Worm (Caenorhabditis elegans): ENCODE measurements around the gene C34F11.1.

The C34F11.1 gene

DNA sequence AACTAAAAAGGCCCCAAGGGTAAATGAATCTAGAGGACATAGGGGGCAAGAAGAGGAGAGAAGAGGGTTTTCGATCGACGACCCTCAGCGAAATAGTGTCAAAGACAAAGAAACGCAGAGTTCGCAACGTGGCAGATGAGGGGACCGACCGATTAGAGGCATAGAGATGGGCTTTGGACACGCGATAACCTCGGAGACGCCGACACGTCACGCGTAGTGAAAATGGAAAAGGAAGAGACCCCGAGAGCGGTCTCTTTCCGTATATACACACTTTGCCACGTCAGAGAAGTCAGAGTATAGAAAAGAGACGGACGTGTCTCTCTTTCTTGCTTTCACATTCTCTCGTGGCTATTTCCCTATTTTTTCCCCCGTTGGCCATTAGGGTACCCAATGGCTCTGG lies 31.3 kb upstream of the C34F11.1 start (continued):
- TF ChIP-seq T26A5.8 (tag; optimal IDR thresholded peaks at IDR 0.05): no peak
- no peak for TF ChIP-seq lsl-1 (GFP tag; optimal IDR thresholded peaks at IDR 0.05)
- TF ChIP-seq dox-1 (GFP tag; IDR thresholded peaks at IDR 0.05): no peak
- peak; percentile 42 for TF ChIP-seq ztf-3 (GFP tag; optimal IDR thresholded peaks at IDR 0.05)
- TF ChIP-seq hmg-20 (GFP tag; IDR thresholded peaks at IDR 0.05): no peak
- TF ChIP-seq ztf-22 (GFP tag; optimal IDR thresholded peaks at IDR 0.05): no peak
- no peak for TF ChIP-seq mel-28 (tag; optimal IDR thresholded peaks at IDR 0.05; ENCODE audit: borderline replicate concordance)
- 0 out of 2 replicates have a peak, but pooled peaks have one; percentile 34 for TF ChIP-seq pbrm-1 (GFP tag; IDR thresholded peaks at IDR 0.05)
- TF ChIP-seq Y95B8A.8 (GFP tag; IDR thresholded peaks at IDR 0.05): no peak
- TF ChIP-seq zim-3 (tag; optimal IDR thresholded peaks at IDR 0.05): no peak
- no peak for TF ChIP-seq bed-2 (GFP tag; IDR thresholded peaks at IDR 0.05)
- TF ChIP-seq D2030.7 (GFP tag; IDR thresholded peaks at IDR 0.05): no peak
- peak; percentile 64 for TF ChIP-seq somi-1 (GFP tag; optimal IDR thresholded peaks at IDR 0.05)

DNA sequence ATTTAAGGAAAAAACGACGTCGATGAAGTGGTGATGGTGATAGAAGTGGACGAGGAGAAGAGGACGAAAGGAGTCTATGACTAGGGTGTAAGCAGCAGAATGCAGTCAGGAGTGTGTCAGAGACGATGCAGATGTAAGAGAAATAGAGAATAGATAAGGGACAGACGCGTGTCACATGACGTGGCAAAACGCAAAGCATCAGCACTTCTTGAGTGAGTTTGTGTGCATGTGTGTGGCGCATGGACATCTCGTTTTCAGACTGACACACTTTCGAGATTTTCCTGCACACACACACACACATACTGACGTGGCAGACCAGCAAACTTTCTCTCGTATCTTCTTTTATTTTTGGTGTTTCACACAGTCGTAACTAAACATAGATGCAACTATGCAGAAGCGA lies 30.3 kb upstream of the C34F11.1 start:
- TF ChIP-seq tbp1 (GFP tag; optimal IDR thresholded peaks at IDR 0.05) (peak; percentile 46), chd-7 (tag; optimal IDR thresholded peaks at IDR 0.05) (peak; percentile 64), F23B12.7 (tag; optimal IDR thresholded peaks at IDR 0.05; ENCODE audit: insufficient read depth) (no peak), T07F8.4 (tag; optimal IDR thresholded peaks at IDR 0.05) (no peak), B0019.2 (GFP tag; conservative IDR thresholded peaks at IDR 0.05) (no peak), sdz-38 (tag; optimal IDR thresholded peaks at IDR 0.05) (no peak), hlh-26 (GFP tag; conservative IDR thresholded peaks at IDR 0.05) (no peak), tbx-9 (tag; optimal IDR thresholded peaks at IDR 0.05; ENCODE audit: borderline replicate concordance) (no peak), F57C9.4 (tag; optimal IDR thresholded peaks at IDR 0.05) (no peak), gei-17 (GFP tag; optimal IDR thresholded peaks at IDR 0.05) (no peak), let-526 (GFP tag; IDR thresholded peaks at IDR 0.05) (peak; percentile 80), snpc-1.3 (tag; optimal IDR thresholded peaks at IDR 0.05; ENCODE audit: insufficient read depth) (no peak), attf-6 (GFP tag; IDR thresholded peaks at IDR 0.05) (no peak), aptf-3 (GFP tag; IDR thresholded peaks at IDR 0.05) (no peak), mcd-1 (GFP tag; IDR thresholded peaks at IDR 0.05) (peak; percentile 50), attf-5 (GFP tag; optimal IDR thresholded peaks at IDR 0.05) (peak; percentile 54), unc-62 (GFP tag; optimal IDR thresholded peaks at IDR 0.05) (no peak), die-1 (tag; optimal IDR thresholded peaks at IDR 0.05) (no peak), F37B4.10 (GFP tag; IDR thresholded peaks at IDR 0.05) (no peak), B0261.1 (tag; optimal IDR thresholded peaks at IDR 0.05) (no peak), nhr-27 (tag; optimal IDR thresholded peaks at IDR 0.05) (no peak), sptf-2 (GFP tag; optimal IDR thresholded peaks at IDR 0.05) (no peak), lsl-1 (GFP tag; optimal IDR thresholded peaks at IDR 0.05) (no peak), lin-54 (GFP tag; optimal IDR thresholded peaks at IDR 0.05) (peak; percentile 20), tlf-1 (GFP tag; optimal IDR thresholded peaks at IDR 0.05) (peak; percentile 72), nhr-80 (tag; optimal IDR thresholded peaks at IDR 0.05) (peak; percentile 92), ztf-26 (tag; optimal IDR thresholded peaks at IDR 0.05) (peak; percentile 64), madf-8 (GFP tag; conservative IDR thresholded peaks at IDR 0.05) (no peak), ceh-91 (GFP tag; IDR thresholded peaks at IDR 0.05) (no peak), unc-130 (GFP tag; optimal IDR thresholded peaks at IDR 0.05) (no peak), D2030.7 (GFP tag; IDR thresholded peaks at IDR 0.05) (no peak), repo-1 (tag; optimal IDR thresholded peaks at IDR 0.05) (peak; percentile 61), bed-1 (GFP tag; IDR thresholded peaks at IDR 0.05) (no peak), ekl-4 (GFP tag; IDR thresholded peaks at IDR 0.05) (no peak), B0336.3 (GFP tag; IDR thresholded peaks at IDR 0.05) (no peak; the same call in 1 of the 2 replicates), nfyb-1 (GFP tag; IDR thresholded peaks at IDR 0.05) (no peak; the same call in none of the 2 replicates), him-1 (tag; optimal IDR thresholded peaks at IDR 0.05) (no peak), madf-3 (GFP tag; IDR thresholded peaks at IDR 0.05) (no peak)

Measured in whole organism, young adult.